In the genomic region with DNA sequence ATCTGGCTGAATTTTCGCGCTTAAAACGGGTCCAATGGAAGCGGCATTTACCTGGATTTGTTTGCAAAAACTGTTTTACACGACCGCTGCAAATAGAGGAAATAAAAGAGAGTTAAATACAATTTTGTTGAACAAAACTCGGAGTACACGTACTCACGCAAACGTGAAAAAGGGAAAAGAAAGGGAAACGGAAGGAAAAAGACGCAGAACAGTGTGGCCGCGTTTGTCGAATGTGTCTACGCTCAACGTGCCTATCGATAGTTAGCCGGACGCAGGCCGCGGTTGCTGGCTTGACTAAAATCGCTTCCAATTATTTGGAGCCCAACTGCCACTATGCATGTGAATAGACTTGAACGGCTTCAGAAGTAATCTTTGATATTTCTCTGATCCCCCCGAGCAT, we compare ENCODE assay signal across 1 fruit fly cellular context.
A peak's percentile ranks its signal among the peaks of the same experiment; 100 is the strongest.
TF ChIP-seq lines count a peak whose summit lies in the region.

TSS of gene RpS15Aa (minus strand) at position 252 of the 400 bp plus-strand sequence.

TF ChIP-seq in whole organism, embryonic, 481 proteins besides CTCF, POLR2A, EP300 and RAD21 (continued from another document and continues in another):
- peak; percentile 62 for TF ChIP-seq Awh (GFP tag; IDR thresholded peaks at IDR 0.05; lab: Robert Waterston, UW)
- TF ChIP-seq NC2β (GFP tag; optimal IDR thresholded peaks at IDR 0.05; lab: Kevin White, UChicago) = peak; percentile 92
- TF ChIP-seq schlank (tag; optimal IDR thresholded peaks at IDR 0.05; lab: Kevin White, UChicago) = peak; percentile 74
- peak; percentile 65; the same call in 2 of the 3 replicates for TF ChIP-seq CG16813 (GFP tag; IDR thresholded peaks at IDR 0.05; lab: Robert Waterston, UW; ENCODE audit: partially characterized antibody)
- TF ChIP-seq CG3281 (GFP tag; optimal IDR thresholded peaks at IDR 0.05; lab: Kevin White, UChicago) = peak; percentile 81
- TF ChIP-seq CG4328 (GFP tag; optimal IDR thresholded peaks at IDR 0.05; lab: Kevin White, UChicago) = peak; percentile 75
- peak; percentile 41; the same call in 1 of the 2 replicates for TF ChIP-seq CG32767 (GFP tag; IDR thresholded peaks at IDR 0.05; lab: Robert Waterston, UW)
- peak; percentile 89 for TF ChIP-seq CG10543 (GFP tag; optimal IDR thresholded peaks at IDR 0.05; lab: Kevin White, UChicago)
- TF ChIP-seq CG6654 (GFP tag; optimal IDR thresholded peaks at IDR 0.05; lab: Kevin White, UChicago) = peak; percentile 44
- peak; percentile 68 for TF ChIP-seq phol (tag; optimal IDR thresholded peaks at IDR 0.05; lab: Kevin White, UChicago)
- TF ChIP-seq CG7745 (tag; optimal IDR thresholded peaks at IDR 0.05; lab: Kevin White, UChicago) = no peak
- peak; percentile 53 to 69 for TF ChIP-seq Pdp1 (GFP tag; optimal IDR thresholded peaks at IDR 0.05; lab: Kevin White, UChicago)
- TF ChIP-seq CG12659 (GFP tag; optimal IDR thresholded peaks at IDR 0.05; lab: Kevin White, UChicago) = peak; percentile 77
- TF ChIP-seq CG8281 (tag; optimal IDR thresholded peaks at IDR 0.05; lab: Kevin White, UChicago) = peak; percentile 15
- TF ChIP-seq CG5953 (GFP tag; IDR thresholded peaks at IDR 0.05; lab: Robert Waterston, UW) = peak; percentile 55
- peak; percentile 67 for TF ChIP-seq CG10274 (GFP tag; optimal IDR thresholded peaks at IDR 0.05; lab: Kevin White, UChicago)
- TF ChIP-seq usp (GFP tag; optimal IDR thresholded peaks at IDR 0.05; lab: Kevin White, UChicago) = no peak
- TF ChIP-seq ci (GFP tag; IDR thresholded peaks at IDR 0.05; lab: Robert Waterston, UW) = peak; percentile 96
- peak; percentile 47 for TF ChIP-seq Neu2 (GFP tag; optimal IDR thresholded peaks at IDR 0.05; lab: Kevin White, UChicago; ENCODE audit: borderline replicate concordance)
- peak; percentile 75 for TF ChIP-seq CG10209 (GFP tag; optimal IDR thresholded peaks at IDR 0.05; lab: Kevin White, UChicago)
- TF ChIP-seq knrl (GFP tag; IDR thresholded peaks at IDR 0.05; lab: Robert Waterston, UW; ENCODE audit: partially characterized antibody) = peak; percentile 65
- peak in 1 of 2 experiments; percentile 42 for TF ChIP-seq crp (GFP tag; optimal IDR thresholded peaks at IDR 0.05; lab: Kevin White, UChicago)
- TF ChIP-seq CG4707 (GFP tag; optimal IDR thresholded peaks at IDR 0.05; lab: Kevin White, UChicago) = peak; percentile 66
- TF ChIP-seq gro (GFP tag; optimal IDR thresholded peaks at IDR 0.05; lab: Kevin White, UChicago) = peak; percentile 14
- peak; percentile 59 for TF ChIP-seq slou (GFP tag; optimal IDR thresholded peaks at IDR 0.05; lab: Kevin White, UChicago)
- TF ChIP-seq CG8944 (GFP tag; optimal IDR thresholded peaks at IDR 0.05; lab: Kevin White, UChicago) = peak; percentile 58
- TF ChIP-seq CG6791 (GFP tag; IDR thresholded peaks at IDR 0.05; lab: Robert Waterston, UW; ENCODE audit: partially characterized antibody) = peak; percentile 73
- TF ChIP-seq CG4424 (GFP tag; optimal IDR thresholded peaks at IDR 0.05; lab: Kevin White, UChicago) = peak; percentile 73
- peak; percentile 90 for TF ChIP-seq caup (GFP tag; optimal IDR thresholded peaks at IDR 0.05; lab: Kevin White, UChicago; ENCODE audit: severe bottlenecking)
- peak; percentile 35 for TF ChIP-seq lilli (GFP tag; optimal IDR thresholded peaks at IDR 0.05; lab: Kevin White, UChicago)
- peak; percentile 75 for TF ChIP-seq CG7271 (tag; optimal IDR thresholded peaks at IDR 0.05; lab: Kevin White, UChicago)
- TF ChIP-seq CG10959 (GFP tag; IDR thresholded peaks at IDR 0.05; lab: Robert Waterston, UW) = peak; percentile 48; the same call in 1 of the 2 replicates
- TF ChIP-seq CG9727 (GFP tag; optimal IDR thresholded peaks at IDR 0.05; lab: Kevin White, UChicago) = peak; percentile 81
- 0 out of 2 replicates have a peak, but pooled peaks have one; percentile 17 for TF ChIP-seq CG16779 (GFP tag; IDR thresholded peaks at IDR 0.05; lab: Robert Waterston, UW)
- peak; percentile 35 for TF ChIP-seq nerfin-1 (tag; optimal IDR thresholded peaks at IDR 0.05; lab: Kevin White, UChicago)
- TF ChIP-seq al (GFP tag; IDR thresholded peaks at IDR 0.05; lab: Robert Waterston, UW) = peak; percentile 80
- TF ChIP-seq CG15269 (tag; optimal IDR thresholded peaks at IDR 0.05; lab: Kevin White, UChicago) = peak; percentile 56
- TF ChIP-seq jumu (GFP tag; optimal IDR thresholded peaks at IDR 0.05; lab: Kevin White, UChicago) = peak; percentile 45
- TF ChIP-seq CG6765 (GFP tag; optimal IDR thresholded peaks at IDR 0.05; lab: Kevin White, UChicago) = peak; percentile 86
- TF ChIP-seq Elba2 (GFP tag; optimal IDR thresholded peaks at IDR 0.05; lab: Kevin White, UChicago) = no peak
- TF ChIP-seq disco-r (GFP tag; optimal IDR thresholded peaks at IDR 0.05; lab: Kevin White, UChicago) = peak; percentile 60
- TF ChIP-seq Fer3 (tag; optimal IDR thresholded peaks at IDR 0.05; lab: Kevin White, UChicago) = peak; percentile 69
- no peak for TF ChIP-seq cad (GFP tag; optimal IDR thresholded peaks at IDR 0.05; lab: Kevin White, UChicago)
- peak; percentile 51; the same call in 1 of the 3 replicates for TF ChIP-seq hb (GFP tag; IDR thresholded peaks at IDR 0.05; lab: Robert Waterston, UW; ENCODE audit: partially characterized antibody)
- peak; percentile 68 for TF ChIP-seq Ptx1 (GFP tag; IDR thresholded peaks at IDR 0.05; lab: Robert Waterston, UW)
- peak; percentile 24 for TF ChIP-seq CG33557 (GFP tag; optimal IDR thresholded peaks at IDR 0.05; lab: Kevin White, UChicago)
- peak; percentile 7 for TF ChIP-seq psq (GFP tag; optimal IDR thresholded peaks at IDR 0.05; lab: Kevin White, UChicago)
- peak; percentile 69 for TF ChIP-seq Optix (GFP tag; IDR thresholded peaks at IDR 0.05; lab: Robert Waterston, UW)
- peak; percentile 44 for TF ChIP-seq dmrt99B (tag; optimal IDR thresholded peaks at IDR 0.05; lab: Kevin White, UChicago)
- TF ChIP-seq CG8290 (GFP tag; optimal IDR thresholded peaks at IDR 0.05; lab: Kevin White, UChicago) = peak; percentile 46
- peak in 1 of 2 experiments; percentile 90 for TF ChIP-seq CG8290 (tag; optimal IDR thresholded peaks at IDR 0.05; lab: Kevin White, UChicago)
- peak; percentile 36 for TF ChIP-seq Dek (tag; optimal IDR thresholded peaks at IDR 0.05; lab: Kevin White, UChicago)
- TF ChIP-seq tx (GFP tag; optimal IDR thresholded peaks at IDR 0.05; lab: Kevin White, UChicago) = peak; percentile 35
- TF ChIP-seq danr (GFP tag; IDR thresholded peaks at IDR 0.05; lab: Robert Waterston, UW) = peak; percentile 45; the same call in 1 of the 2 replicates
- peak; percentile 96 for TF ChIP-seq HLHmδ (GFP tag; optimal IDR thresholded peaks at IDR 0.05; lab: Kevin White, UChicago)
- TF ChIP-seq pum (GFP tag; optimal IDR thresholded peaks at IDR 0.05; lab: Kevin White, UChicago) = peak; percentile 38
- peak; percentile 66 for TF ChIP-seq Dad (GFP tag; optimal IDR thresholded peaks at IDR 0.05; lab: Kevin White, UChicago)
- peak; percentile 84 for TF ChIP-seq rib (GFP tag; IDR thresholded peaks at IDR 0.05; lab: Robert Waterston, UW)
- TF ChIP-seq CG15479 (GFP tag; optimal IDR thresholded peaks at IDR 0.05; lab: Kevin White, UChicago) = no peak
- peak; percentile 92 for TF ChIP-seq CG11456 (GFP tag; IDR thresholded peaks at IDR 0.05; lab: Robert Waterston, UW)
- TF ChIP-seq CG4617 (GFP tag; optimal IDR thresholded peaks at IDR 0.05; lab: Kevin White, UChicago; ENCODE audit: borderline replicate concordance) = peak; percentile 18
- TF ChIP-seq sob (GFP tag; IDR thresholded peaks at IDR 0.05; lab: Robert Waterston, UW) = peak; percentile 83
- peak; percentile 79 for TF ChIP-seq kni (GFP tag; optimal IDR thresholded peaks at IDR 0.05; lab: Kevin White, UChicago)
- TF ChIP-seq CG17186 (GFP tag; optimal IDR thresholded peaks at IDR 0.05; lab: Kevin White, UChicago) = peak; percentile 47
- TF ChIP-seq Mad (GFP tag; optimal IDR thresholded peaks at IDR 0.05; lab: Kevin White, UChicago) = peak; percentile 81
- TF ChIP-seq Nf-YB (GFP tag; optimal IDR thresholded peaks at IDR 0.05; lab: Kevin White, UChicago) = peak; percentile 41
- TF ChIP-seq CG1832 (GFP tag; optimal IDR thresholded peaks at IDR 0.05; lab: Kevin White, UChicago) = no peak
- TF ChIP-seq ham (GFP tag; IDR thresholded peaks at IDR 0.05; lab: Robert Waterston, UW) = no peak
- TF ChIP-seq hth (optimal IDR thresholded peaks at IDR 0.05; lab: Kevin White, UChicago) = no peak
- peak; percentile 23; the same call in 1 of the 2 replicates for TF ChIP-seq tna (GFP tag; IDR thresholded peaks at IDR 0.05; lab: Robert Waterston, UW; ENCODE audit: partially characterized antibody)
- peak; percentile 78 for TF ChIP-seq H2.0 (GFP tag; IDR thresholded peaks at IDR 0.05; lab: Robert Waterston, UW)
- peak; percentile 64 for TF ChIP-seq CG14050 (GFP tag; IDR thresholded peaks at IDR 0.05; lab: Robert Waterston, UW)
- peak; percentile 77 for TF ChIP-seq slp2 (GFP tag; optimal IDR thresholded peaks at IDR 0.05; lab: Kevin White, UChicago)
- peak; percentile 44 for TF ChIP-seq CG30403 (GFP tag; optimal IDR thresholded peaks at IDR 0.05; lab: Kevin White, UChicago)
- TF ChIP-seq CG17361 (GFP tag; IDR thresholded peaks at IDR 0.05; lab: Robert Waterston, UW) = peak; percentile 54; the same call in 1 of the 3 replicates
- peak; percentile 66 for TF ChIP-seq Nf-YA (GFP tag; IDR thresholded peaks at IDR 0.05; lab: Robert Waterston, UW)
- peak; percentile 32; the same call in 1 of the 2 replicates for TF ChIP-seq nerfin-2 (GFP tag; IDR thresholded peaks at IDR 0.05; lab: Robert Waterston, UW; ENCODE audit: partially characterized antibody)
- TF ChIP-seq wor (GFP tag; IDR thresholded peaks at IDR 0.05; lab: Robert Waterston, UW) = no peak
- TF ChIP-seq CG6254 (GFP tag; optimal IDR thresholded peaks at IDR 0.05; lab: Kevin White, UChicago) = peak; percentile 47
- peak; percentile 51 for TF ChIP-seq ATbp (GFP tag; optimal IDR thresholded peaks at IDR 0.05; lab: Kevin White, UChicago)
- TF ChIP-seq sima (GFP tag; optimal IDR thresholded peaks at IDR 0.05; lab: Kevin White, UChicago) = peak; percentile 35
- TF ChIP-seq lbe (GFP tag; optimal IDR thresholded peaks at IDR 0.05; lab: Kevin White, UChicago) = no peak
- TF ChIP-seq exex (tag; optimal IDR thresholded peaks at IDR 0.05; lab: Kevin White, UChicago) = peak; percentile 33
- peak; percentile 83 for TF ChIP-seq CG17912 (GFP tag; optimal IDR thresholded peaks at IDR 0.05; lab: Kevin White, UChicago)
- peak; percentile 41; the same call in 2 of the 3 replicates for TF ChIP-seq croc (GFP tag; conservative IDR thresholded peaks at IDR 0.05; lab: Robert Waterston, UW)
- no peak for TF ChIP-seq Lpt (GFP tag; optimal IDR thresholded peaks at IDR 0.05; lab: Kevin White, UChicago)
- TF ChIP-seq vnd (GFP tag; IDR thresholded peaks at IDR 0.05; lab: Robert Waterston, UW; ENCODE audit: partially characterized antibody) = peak; percentile 32; the same call in 1 of the 3 replicates
- TF ChIP-seq CG17385 (GFP tag; optimal IDR thresholded peaks at IDR 0.05; lab: Kevin White, UChicago) = peak; percentile 80
- TF ChIP-seq tgo (GFP tag; IDR thresholded peaks at IDR 0.05; lab: Robert Waterston, UW) = peak; percentile 66
- 0 out of 2 replicates have a peak, but pooled peaks have one; percentile 39 for TF ChIP-seq dati (GFP tag; IDR thresholded peaks at IDR 0.05; lab: Robert Waterston, UW)
- peak; percentile 55 for TF ChIP-seq CG11504 (tag; optimal IDR thresholded peaks at IDR 0.05; lab: Kevin White, UChicago)
- TF ChIP-seq pho (GFP tag; optimal IDR thresholded peaks at IDR 0.05; lab: Kevin White, UChicago) = peak; percentile 78
- 0 out of 3 replicates have a peak, but pooled peaks have one; percentile 9 for TF ChIP-seq HLH4C (GFP tag; IDR thresholded peaks at IDR 0.05; lab: Robert Waterston, UW; ENCODE audit: partially characterized antibody)
- TF ChIP-seq jigr1 (GFP tag; IDR thresholded peaks at IDR 0.05; lab: Robert Waterston, UW) = 0 out of 3 replicates have a peak, but pooled peaks have one; percentile 20
- peak; percentile 59 for TF ChIP-seq sisA (GFP tag; IDR thresholded peaks at IDR 0.05; lab: Robert Waterston, UW)
- TF ChIP-seq CG30431 (GFP tag; optimal IDR thresholded peaks at IDR 0.05; lab: Kevin White, UChicago) = peak; percentile 73
- peak; percentile 83 for TF ChIP-seq sr (GFP tag; IDR thresholded peaks at IDR 0.05; lab: Robert Waterston, UW)
- TF ChIP-seq ab (GFP tag; optimal IDR thresholded peaks at IDR 0.05; lab: Kevin White, UChicago) = no peak
- peak; percentile 45 for TF ChIP-seq NC2α (GFP tag; optimal IDR thresholded peaks at IDR 0.05; lab: Kevin White, UChicago)
- TF ChIP-seq Bgb (GFP tag; IDR thresholded peaks at IDR 0.05; lab: Robert Waterston, UW; ENCODE audit: partially characterized antibody) = peak; percentile 67
- TF ChIP-seq ash1 (GFP tag; optimal IDR thresholded peaks at IDR 0.05; lab: Kevin White, UChicago) = peak; percentile 47
- peak; percentile 10 for TF ChIP-seq TFAM (GFP tag; optimal IDR thresholded peaks at IDR 0.05; lab: Kevin White, UChicago)
- peak; percentile 28 for TF ChIP-seq CG7928 (GFP tag; optimal IDR thresholded peaks at IDR 0.05; lab: Kevin White, UChicago)
- peak; percentile 12; the same call in 1 of the 2 replicates for TF ChIP-seq esg (GFP tag; conservative IDR thresholded peaks at IDR 0.05; lab: Robert Waterston, UW)
- TF ChIP-seq CG31224 (GFP tag; IDR thresholded peaks at IDR 0.05; lab: Robert Waterston, UW) = peak; percentile 68
- TF ChIP-seq CG18476 (GFP tag; optimal IDR thresholded peaks at IDR 0.05; lab: Kevin White, UChicago) = no peak
- peak; percentile 21 for TF ChIP-seq Sin3A (optimal IDR thresholded peaks at IDR 0.05; lab: Kevin White, UChicago)
- TF ChIP-seq ap (GFP tag; IDR thresholded peaks at IDR 0.05; lab: Robert Waterston, UW) = peak; percentile 76
- TF ChIP-seq peb (GFP tag; IDR thresholded peaks at IDR 0.05; lab: Robert Waterston, UW) = no peak
- TF ChIP-seq repo (GFP tag; optimal IDR thresholded peaks at IDR 0.05; lab: Kevin White, UChicago) = peak; percentile 66
- no peak for TF ChIP-seq Deaf1 (tag; optimal IDR thresholded peaks at IDR 0.05; lab: Kevin White, UChicago)
- 0 out of 3 replicates have a peak, but pooled peaks have one; percentile 52 for TF ChIP-seq mld (GFP tag; IDR thresholded peaks at IDR 0.05; lab: Robert Waterston, UW; ENCODE audit: partially characterized antibody)
- TF ChIP-seq ara (GFP tag; IDR thresholded peaks at IDR 0.05; lab: Robert Waterston, UW) = peak; percentile 71
- TF ChIP-seq CG4360 (GFP tag; IDR thresholded peaks at IDR 0.05; lab: Robert Waterston, UW) = peak; percentile 20; the same call in 1 of the 2 replicates
- peak; percentile 50 for TF ChIP-seq CG18764 (GFP tag; optimal IDR thresholded peaks at IDR 0.05; lab: Kevin White, UChicago)
- TF ChIP-seq Poxn (GFP tag; IDR thresholded peaks at IDR 0.05; lab: Robert Waterston, UW) = 0 out of 2 replicates have a peak, but pooled peaks have one; percentile 15
- TF ChIP-seq CHES-1-like (GFP tag; optimal IDR thresholded peaks at IDR 0.05; lab: Kevin White, UChicago) = peak; percentile 85
- peak; percentile 56 for TF ChIP-seq Jarid2 (GFP tag; optimal IDR thresholded peaks at IDR 0.05; lab: Kevin White, UChicago)
- peak; percentile 48 for TF ChIP-seq fd102C (GFP tag; optimal IDR thresholded peaks at IDR 0.05; lab: Kevin White, UChicago)
